Worm (Caenorhabditis elegans): Measurements from ENCODE around the gene chil-15.
"Not testable (repeated sequence)": the region's sequence is repeated elsewhere in the genome, so short reads cannot be mapped to it uniquely, and the experiment has no call there.

chil-15 gene

DNA sequence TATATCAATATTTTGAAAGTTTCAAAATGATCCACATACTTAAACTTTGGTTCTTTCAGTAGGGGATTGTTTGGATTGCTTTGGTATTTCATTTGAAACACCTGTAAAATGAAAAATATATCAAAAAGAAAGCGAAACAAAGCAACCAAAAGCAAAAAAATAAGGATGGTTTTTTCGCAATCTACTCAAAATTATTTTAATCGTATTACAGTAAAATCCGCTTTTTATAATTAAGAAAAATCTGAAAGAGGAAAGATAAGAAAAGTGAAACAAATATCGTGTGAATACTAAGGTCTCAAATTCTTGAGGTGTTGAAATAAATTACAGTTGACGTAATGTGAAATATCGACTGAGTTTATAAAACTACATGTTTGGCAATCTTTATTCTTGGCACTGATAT lies 22.7 kb upstream of the chil-15 start, which contains the start of gene chil-22:
TSS of gene chil-22 (minus strand) at position 101 of the 400 bp plus-strand sequence.
- TF ChIP-seq elt-3 (tag; optimal IDR thresholded peaks at IDR 0.05), result no peak
- no peak for TF ChIP-seq jun-1 (tag; optimal IDR thresholded peaks at IDR 0.05)
- TF ChIP-seq xbp-1 (tag; optimal IDR thresholded peaks at IDR 0.05), result no peak
- TF ChIP-seq ets-5 (GFP tag; IDR thresholded peaks at IDR 0.05), result no peak
- no peak for TF ChIP-seq nhr-19 (GFP tag; conservative IDR thresholded peaks at IDR 0.05)
- no peak for TF ChIP-seq lsy-2 (tag; optimal IDR thresholded peaks at IDR 0.05)
- no peak for TF ChIP-seq nhr-20 (tag; optimal IDR thresholded peaks at IDR 0.05)
- no peak for TF ChIP-seq fkh-10 (GFP tag; optimal IDR thresholded peaks at IDR 0.05)
- TF ChIP-seq lin-39 (tag; optimal IDR thresholded peaks at IDR 0.05), result no peak
- TF ChIP-seq ama-1 (optimal IDR thresholded peaks at IDR 0.05), result no peak

DNA sequence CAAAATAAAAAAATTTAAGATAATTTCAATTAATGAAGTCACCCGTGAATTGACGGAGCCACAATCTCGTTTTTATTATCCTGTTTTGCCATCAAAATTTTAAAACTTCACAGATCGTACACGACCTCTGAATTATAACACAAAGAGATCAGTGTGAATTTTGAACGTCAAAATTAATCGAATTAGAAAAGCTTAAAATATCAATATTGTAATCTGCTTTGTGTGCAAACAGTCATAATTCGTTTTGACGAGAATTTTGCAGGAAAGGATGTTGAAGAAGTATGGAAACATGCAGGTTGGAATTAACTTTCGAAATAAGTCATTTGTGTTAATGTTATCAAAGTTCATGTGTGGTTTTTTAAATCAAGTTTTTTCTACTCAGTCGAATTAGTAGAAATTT lies 18.5 kb upstream of the chil-15 start, which contains the start of gene chil-21:
TSS of gene chil-21 (minus strand) at position 101 of the 400 bp plus-strand sequence.
- TF ChIP-seq sup-37 (GFP tag; optimal IDR thresholded peaks at IDR 0.05); grh-1 (GFP tag; IDR thresholded peaks at IDR 0.05); lin-39 (tag; optimal IDR thresholded peaks at IDR 0.05): not testable (repeated sequence)

DNA sequence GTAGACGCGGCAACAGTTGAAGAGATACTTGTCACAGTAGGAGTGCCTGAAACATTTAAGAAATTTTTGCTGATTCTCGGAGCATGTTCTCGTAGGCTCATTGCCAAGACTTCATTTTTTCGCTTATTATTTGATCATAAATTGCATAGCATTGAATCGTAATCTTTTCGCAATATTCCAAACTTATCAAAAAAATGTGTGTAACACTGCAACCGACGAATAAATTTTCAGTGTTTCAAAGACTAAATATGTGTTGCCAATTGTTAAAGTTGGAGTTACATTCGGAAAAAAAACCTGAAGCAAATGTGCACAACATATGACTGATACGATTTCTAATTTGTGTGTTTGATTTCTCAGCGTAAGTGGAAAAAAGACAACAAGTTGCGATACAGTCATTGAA lies 16.0 kb upstream of the chil-15 start, which contains the start of gene R09D1.14:
TSS of gene R09D1.14 (minus strand) at position 101 of the 400 bp plus-strand sequence.
- TF ChIP-seq tbx-2 (tag; optimal IDR thresholded peaks at IDR 0.05); snu-23 (GFP tag; optimal IDR thresholded peaks at IDR 0.05); ama-1 (optimal IDR thresholded peaks at IDR 0.05): not testable (repeated sequence)

ce11 chrII:9454304-9454703 lies 10.9 kb upstream of the chil-15 start, which contains the start of gene chil-19:
chil-19 (minus strand) TSS chrII:9454404.
- TF ChIP-seq efl-1 (optimal IDR thresholded peaks at IDR 0.05), result no peak
- peak in 1 of 2 experiments; percentile 5 for TF ChIP-seq efl-1 (GFP tag; optimal IDR thresholded peaks at IDR 0.05 in 1 of 2)
- TF ChIP-seq ces-1 (GFP tag; optimal IDR thresholded peaks at IDR 0.05), result no peak

ce11 chrII:9452172-9452571 lies 8.8 kb upstream of the chil-15 start, which contains the start of gene R09D1.12:
R09D1.12 (minus strand) TSS chrII:9452272.
- TF ChIP-seq elt-3, pax-3, ceh-82 (tag; optimal IDR thresholded peaks at IDR 0.05): not testable (repeated sequence)

ce11 chrII:9447965-9448364 lies 4.5 kb upstream of the chil-15 start, which contains the start of gene chil-18:
chil-18 (plus strand) TSS chrII:9448265.
- TF ChIP-seq nhr-20 (tag; optimal IDR thresholded peaks at IDR 0.05) (peak; percentile 12), ama-1 (optimal IDR thresholded peaks at IDR 0.05) (no peak)

- TF ChIP-seq elt-2 (tag; optimal IDR thresholded peaks at IDR 0.05) (no peak), nhr-11 (tag; optimal IDR thresholded peaks at IDR 0.05) (no peak), unc-30 (tag; optimal IDR thresholded peaks at IDR 0.05) (no peak), efl-1 (optimal IDR thresholded peaks at IDR 0.05) (no peak), efl-1 (GFP tag; optimal IDR thresholded peaks at IDR 0.05 in 1 of 2) (no peak), fkh-4 (tag; optimal IDR thresholded peaks at IDR 0.05; ENCODE audit: borderline replicate concordance) (no peak), fkh-10 (GFP tag; optimal IDR thresholded peaks at IDR 0.05) (no peak), lin-14 (GFP tag; optimal IDR thresholded peaks at IDR 0.05) (no peak), zip-4 (GFP tag; optimal IDR thresholded peaks at IDR 0.05) (no peak), egl-13 (tag; optimal IDR thresholded peaks at IDR 0.05) (no peak), nhr-85 (tag) (no peak), skn-1 (tag; optimal IDR thresholded peaks at IDR 0.05) (no peak)
Measured at ce11 chrII:9445368-9445767, 1.9 kb upstream of the chil-15 start, which contains the start of gene R09D1.13. R09D1.13 (minus strand) TSS chrII:9445468.
